Fruit fly (Drosophila melanogaster): ENCODE measurements around the gene CG8997.

- TF ChIP-seq Antp (GFP tag; optimal IDR thresholded peaks at IDR 0.05) = no peak
- TF ChIP-seq ems (GFP tag; optimal IDR thresholded peaks at IDR 0.05) = peak; percentile 20
- TF ChIP-seq NC2α (GFP tag; optimal IDR thresholded peaks at IDR 0.05) = no peak
- TF ChIP-seq dmrt11E (tag; optimal IDR thresholded peaks at IDR 0.05) = no peak
- peak; percentile 44; the same call in 1 of the 2 replicates for TF ChIP-seq ttk (GFP tag; IDR thresholded peaks at IDR 0.05)
- no peak for TF ChIP-seq hth (optimal IDR thresholded peaks at IDR 0.05)
- no peak for TF ChIP-seq CG10462 (GFP tag; optimal IDR thresholded peaks at IDR 0.05)
- no peak for TF ChIP-seq Abd-B (GFP tag; optimal IDR thresholded peaks at IDR 0.05)
- peak; percentile 34 for TF ChIP-seq wek (GFP tag; optimal IDR thresholded peaks at IDR 0.05)
- TF ChIP-seq fd96Cb (tag; optimal IDR thresholded peaks at IDR 0.05) = no peak
These were observed 33.7 kb upstream of the CG8997 start for dm6 chr2L:13878801-13879200.
